Worm (Caenorhabditis elegans) whole organism, L2 larva: ENCODE measurements around the gene peb-1.
A peak's percentile ranks its signal among the peaks of the same experiment; 100 is the strongest.

Source experiments
- blmp-1 ChIP-seq: sonication (generic microtip); optimal IDR thresholded peaks from 2 replicates; lab custom pipeline; 2017; ENCODE audit warnings: missing genetic modification characterization, mild to moderate bottlenecking, missing compliant biosample characterization, antibody characterized with exemption, moderate library complexity; ENCODE audit not compliant: insufficient read depth
- skn-1 ChIP-seq: sonication (generic microtip); optimal IDR thresholded peaks from 2 replicates; lab custom pipeline; 2017; ENCODE audit warnings: missing biosample characterization, missing genetic modification characterization
- ztf-11 ChIP-seq: sonication (generic microtip); optimal IDR thresholded peaks from 2 replicates; lab custom pipeline; 2017; ENCODE audit warnings: missing biosample characterization, missing genetic modification characterization
- ztf-4 ChIP-seq: fragments of 150-350 bp; optimal IDR thresholded peaks from 2 replicates; lab custom pipeline; 2014; ENCODE audit warnings: missing biosample characterization, missing genetic modification characterization

- peak; percentile 76 for TF ChIP-seq blmp-1
- peak; percentile 94 for TF ChIP-seq ztf-4 (tag; lab: Kevin White, UChicago)
- TF ChIP-seq skn-1 (tag; lab: Kevin White, UChicago) = peak; percentile 83
- TF ChIP-seq ztf-11 (tag; lab: Kevin White, UChicago) = peak; percentile 47
Observed at ce11 chrX:2242568-2243185, 31.8 kb downstream of the peb-1 start, which contains the start of gene rpl-11.2.
